Worm (Caenorhabditis elegans) whole organism, mixed stage, embryonic: ENCODE data around the gene abu-1.

Experiments
- elt-3 ChIP-seq: fragments of 150-350 bp; optimal IDR thresholded peaks from 2 replicates; lab custom pipeline; 2014; ENCODE audit warnings: missing biosample characterization, missing genetic modification characterization
- mep-1 ChIP-seq: fragments of 150-350 bp; optimal IDR thresholded peaks from 2 replicates; lab custom pipeline; 2017; ENCODE audit warnings: missing biosample characterization, missing genetic modification reagents, missing genetic modification characterization, inconsistent platforms
- mls-2 ChIP-seq: sonication (generic microtip); optimal IDR thresholded peaks from 2 replicates; lab custom pipeline; 2016; ENCODE audit warnings: mild to moderate bottlenecking, missing genetic modification characterization, moderate library complexity, missing compliant biosample characterization
- nhr-12 ChIP-seq: fragments of 150-350 bp; optimal IDR thresholded peaks from 2 replicates; lab custom pipeline; 2014; ENCODE audit warnings: missing biosample characterization, missing genetic modification characterization
- nhr-28 ChIP-seq: fragments of 150-350 bp; optimal IDR thresholded peaks from 2 replicates; lab custom pipeline; 2014; ENCODE audit warnings: missing biosample characterization, missing genetic modification characterization
- ztf-11 ChIP-seq: fragments of 150-350 bp; optimal IDR thresholded peaks from 2 replicates; lab custom pipeline; 2014; ENCODE audit warnings: missing biosample characterization, missing genetic modification characterization

ce11 chrV:10342904-10343303, 38.7 kb downstream of the abu-1 start, which contains the start of gene K07C5.3:
- TF ChIP-seq mep-1 (tag; lab: Kevin White, UChicago) (no peak), mls-2 (no peak), elt-3 (no peak), ztf-11 (tag; lab: Kevin White, UChicago) (no peak), nhr-12 (tag; lab: Kevin White, UChicago) (no peak), nhr-28 (no peak)
